Fruit fly (Drosophila melanogaster) S2 (cell line): ENCODE results near the gene CG1227.

Experiments
- CG8478 ChIP-seq: fragments of >200 bp; optimal IDR thresholded peaks from 2 replicates; lab custom pipeline; 2018
- CTCF ChIP-seq, 2 experiments: fragments of >200 bp; optimal IDR thresholded peaks; 2 replicates each; lab custom pipeline; 2018

dm6 chr3R:7259554-7259953 is 10.0 kb upstream of the CG1227 start:
- TF ChIP-seq CTCF (optimal IDR thresholded peaks at IDR 0.05; lab: Kevin White, UChicago) (no peak), CG8478 (lab: Kevin White, UChicago) (no peak)
